Worm (Caenorhabditis elegans): ENCODE measurements around the gene T22H9.1.

T22H9.1 gene

ce11 chrV:349054-349453 lies 10.5 kb upstream of the T22H9.1 start, which contains the start of gene atg-9 (continued):
- TF ChIP-seq K11D2.4 (GFP tag; IDR thresholded peaks at IDR 0.05), result 0 out of 2 replicates have a peak, but pooled peaks have one; percentile 15
- peak; percentile 89 for TF ChIP-seq attf-5 (GFP tag; optimal IDR thresholded peaks at IDR 0.05)
- TF ChIP-seq madf-6 (GFP tag; IDR thresholded peaks at IDR 0.05), result peak; percentile 41
- TF ChIP-seq mcd-1 (GFP tag; IDR thresholded peaks at IDR 0.05), result peak; percentile 98
- TF ChIP-seq repo-1 (tag; optimal IDR thresholded peaks at IDR 0.05), result peak; percentile 41
- peak; percentile 54 for TF ChIP-seq ceh-100 (GFP tag; IDR thresholded peaks at IDR 0.05)
- 0 out of 2 replicates have a peak, but pooled peaks have one; percentile 79 for TF ChIP-seq madf-3 (GFP tag; IDR thresholded peaks at IDR 0.05)
- TF ChIP-seq ZK185.1 (tag; optimal IDR thresholded peaks at IDR 0.05; ENCODE audit: poor library complexity, severe bottlenecking), result no peak
- TF ChIP-seq egrh-3 (GFP tag; IDR thresholded peaks at IDR 0.05), result peak; percentile 84
- TF ChIP-seq F23B12.7 (tag; optimal IDR thresholded peaks at IDR 0.05; ENCODE audit: insufficient read depth), result peak; percentile 21
- no peak for TF ChIP-seq mxl-1 (tag; optimal IDR thresholded peaks at IDR 0.05)
- peak; percentile 37; the same call in 1 of the 2 replicates for TF ChIP-seq B0336.3 (GFP tag; IDR thresholded peaks at IDR 0.05)
- no peak; the same call in 1 of the 2 replicates for TF ChIP-seq hsf-1 (GFP tag; IDR thresholded peaks at IDR 0.05)
- no peak for TF ChIP-seq F49E8.2 (tag; optimal IDR thresholded peaks at IDR 0.05; ENCODE audit: insufficient read depth)
- TF ChIP-seq C06A6.2 (GFP tag; conservative IDR thresholded peaks at IDR 0.05), result peak; percentile 56; the same call in 1 of the 2 replicates
- peak; percentile 7 for TF ChIP-seq gei-17 (GFP tag; optimal IDR thresholded peaks at IDR 0.05)
- TF ChIP-seq lir-1 (GFP tag; conservative IDR thresholded peaks at IDR 0.05), result 0 out of 2 replicates have a peak, but pooled peaks have one; percentile 47
- no peak for TF ChIP-seq ztf-28 (GFP tag; IDR thresholded peaks at IDR 0.05)
- TF ChIP-seq F55B11.4 (tag; optimal IDR thresholded peaks at IDR 0.05; ENCODE audit: borderline replicate concordance, insufficient read depth), result no peak
- peak; percentile 57 for TF ChIP-seq tbp1 (GFP tag; optimal IDR thresholded peaks at IDR 0.05)
- 0 out of 2 replicates have a peak, but pooled peaks have one; percentile 33 for TF ChIP-seq egl-44 (GFP tag; IDR thresholded peaks at IDR 0.05)
- no peak for TF ChIP-seq rec-8 (tag; optimal IDR thresholded peaks at IDR 0.05)
- no peak for TF ChIP-seq C17E4.6 (GFP tag; IDR thresholded peaks at IDR 0.05)
- peak; percentile 69; the same call in 1 of the 2 replicates for TF ChIP-seq lin-26 (GFP tag; IDR thresholded peaks at IDR 0.05)
- TF ChIP-seq cebp-1 (GFP tag; IDR thresholded peaks at IDR 0.05), result no peak
- peak; percentile 83 for TF ChIP-seq cebp-1 (tag; optimal IDR thresholded peaks at IDR 0.05)
- TF ChIP-seq ets-4 (GFP tag; optimal IDR thresholded peaks at IDR 0.05), result no peak
- TF ChIP-seq ztf-22 (GFP tag; optimal IDR thresholded peaks at IDR 0.05), result no peak
- TF ChIP-seq lsy-27 (tag; optimal IDR thresholded peaks at IDR 0.05; ENCODE audit: borderline replicate concordance, insufficient read depth), result no peak
- TF ChIP-seq let-607 (tag; optimal IDR thresholded peaks at IDR 0.05), result no peak
- TF ChIP-seq Y95B8A.8 (GFP tag; IDR thresholded peaks at IDR 0.05), result peak; percentile 64; the same call in 1 of the 2 replicates
- TF ChIP-seq ceh-27 (GFP tag; optimal IDR thresholded peaks at IDR 0.05), result peak; percentile 69
- no peak for TF ChIP-seq unc-62 (GFP tag; optimal IDR thresholded peaks at IDR 0.05)
- no peak for TF ChIP-seq rpc-1 (optimal IDR thresholded peaks at IDR 0.05)
- no peak for TF ChIP-seq rpc-1 (tag; optimal IDR thresholded peaks at IDR 0.05)
- TF ChIP-seq athp-1 (tag; optimal IDR thresholded peaks at IDR 0.05), result peak; percentile 10
- TF ChIP-seq hmg-1.2 (GFP tag; IDR thresholded peaks at IDR 0.05), result peak; percentile 34; the same call in 1 of the 2 replicates

- TF ChIP-seq lin-54 (GFP tag; optimal IDR thresholded peaks at IDR 0.05) (no peak), nfyb-1 (GFP tag; IDR thresholded peaks at IDR 0.05) (peak; percentile 16; the same call in 1 of the 2 replicates), C06A6.2 (GFP tag; conservative IDR thresholded peaks at IDR 0.05) (no peak)
Observed at ce11 chrV:350822-351221, 8.7 kb upstream of the T22H9.1 start.

Data from whole organism, young adult.